Worm (Caenorhabditis elegans) whole organism, mixed stage, embryonic: ENCODE results near the gene F41C3.1.

Experiments
- M03D4.4 ChIP-seq: sonication (generic microtip); optimal IDR thresholded peaks from 2 replicates; lab custom pipeline; 2017; ENCODE audit warnings: mild to moderate bottlenecking, missing genetic modification characterization, missing compliant biosample characterization
- bed-3 ChIP-seq: fragments of 200-800 bp; sonication (Bioruptor generic); optimal IDR thresholded peaks from 3 replicates; lab custom pipeline; 2018; ENCODE audit warnings: mild to moderate bottlenecking, missing genetic modification characterization, moderate library complexity, missing compliant biosample characterization
- blmp-1 ChIP-seq: fragments of 150-350 bp; optimal IDR thresholded peaks from 2 replicates; lab custom pipeline; 2014; ENCODE audit warnings: missing biosample characterization, missing genetic modification characterization
- ceh-39 ChIP-seq: fragments of 150-350 bp; optimal IDR thresholded peaks from 2 replicates; lab custom pipeline; 2014; ENCODE audit warnings: missing biosample characterization, missing genetic modification characterization
- ceh-43 ChIP-seq: fragments of 200-800 bp; sonication (Bioruptor generic); optimal IDR thresholded peaks from 2 replicates; lab custom pipeline; 2018; ENCODE audit warnings: mild to moderate bottlenecking, missing genetic modification characterization, moderate library complexity, missing compliant biosample characterization
- ceh-83 ChIP-seq: fragments of 200-800 bp; sonication (Bioruptor generic); optimal IDR thresholded peaks from 2 replicates; lab custom pipeline; 2018; ENCODE audit warnings: mild to moderate bottlenecking, missing genetic modification characterization, missing compliant biosample characterization
- ces-1 ChIP-seq: fragments of 150-350 bp; optimal IDR thresholded peaks from 2 replicates; lab custom pipeline; 2014; ENCODE audit warnings: missing biosample characterization, missing genetic modification reagents, missing genetic modification characterization
- cnd-1 ChIP-seq: fragments of 200-800 bp; sonication (Bioruptor generic); optimal IDR thresholded peaks from 2 replicates; lab custom pipeline; 2018; ENCODE audit warnings: mild to moderate bottlenecking, missing genetic modification characterization, missing compliant biosample characterization
- drap-1 ChIP-seq: fragments of 200-800 bp; sonication (Bioruptor generic); optimal IDR thresholded peaks from 3 replicates; lab custom pipeline; 2018; ENCODE audit warnings: mild to moderate bottlenecking, missing genetic modification characterization, missing compliant biosample characterization
- elt-1 ChIP-seq: sonication (generic microtip); optimal IDR thresholded peaks from 2 replicates; lab custom pipeline; 2017; ENCODE audit warnings: missing genetic modification characterization, mild to moderate bottlenecking, missing compliant biosample characterization, antibody characterized with exemption, moderate library complexity, borderline replicate concordance; ENCODE audit not compliant: insufficient read depth
- elt-3 ChIP-seq: fragments of 150-350 bp; optimal IDR thresholded peaks from 2 replicates; lab custom pipeline; 2014; ENCODE audit warnings: missing biosample characterization, missing genetic modification characterization
- ham-2 ChIP-seq: fragments of 200-800 bp; sonication (Bioruptor generic); optimal IDR thresholded peaks from 2 replicates; lab custom pipeline; 2018; ENCODE audit warnings: mild to moderate bottlenecking, missing genetic modification characterization, missing compliant biosample characterization
- hlh-1 ChIP-seq: fragments of 150-350 bp; optimal IDR thresholded peaks from 2 replicates; lab custom pipeline; 2014; ENCODE audit warnings: missing biosample characterization, missing genetic modification reagents, missing genetic modification characterization
- lin-13 ChIP-seq: fragments of 150-350 bp; optimal IDR thresholded peaks from 2 replicates; lab custom pipeline; 2014; ENCODE audit warnings: missing biosample characterization, missing genetic modification characterization
- lin-32 ChIP-seq: fragments of 200-800 bp; sonication (Bioruptor generic); optimal IDR thresholded peaks from 2 replicates; lab custom pipeline; 2018; ENCODE audit warnings: mild to moderate bottlenecking, missing genetic modification characterization, missing compliant biosample characterization
- lsy-2 ChIP-seq: fragments of 150-350 bp; optimal IDR thresholded peaks from 2 replicates; lab custom pipeline; 2014; ENCODE audit warnings: missing biosample characterization, missing genetic modification characterization
- mab-5 ChIP-seq: fragments of 150-350 bp; optimal IDR thresholded peaks from 2 replicates; lab custom pipeline; 2014; ENCODE audit warnings: missing biosample characterization, missing genetic modification characterization
- mep-1 ChIP-seq: fragments of 150-350 bp; optimal IDR thresholded peaks from 2 replicates; lab custom pipeline; 2017; ENCODE audit warnings: missing biosample characterization, missing genetic modification reagents, missing genetic modification characterization, inconsistent platforms
- nhr-12 ChIP-seq: fragments of 150-350 bp; optimal IDR thresholded peaks from 2 replicates; lab custom pipeline; 2014; ENCODE audit warnings: missing biosample characterization, missing genetic modification characterization
- nhr-2 ChIP-seq: fragments of 150-350 bp; optimal IDR thresholded peaks from 2 replicates; lab custom pipeline; 2014; ENCODE audit warnings: missing biosample characterization, missing genetic modification characterization
- nhr-237 ChIP-seq: fragments of 150-350 bp; optimal IDR thresholded peaks from 2 replicates; lab custom pipeline; 2014; ENCODE audit warnings: missing biosample characterization, missing genetic modification characterization
- nhr-28 ChIP-seq: fragments of 150-350 bp; optimal IDR thresholded peaks from 2 replicates; lab custom pipeline; 2014; ENCODE audit warnings: missing biosample characterization, missing genetic modification characterization
- nhr-76 ChIP-seq: sonication (generic microtip); optimal IDR thresholded peaks from 2 replicates; lab custom pipeline; 2017; ENCODE audit warnings: missing biosample characterization, missing genetic modification characterization
- pha-4 ChIP-seq: fragments of 150-350 bp; optimal IDR thresholded peaks from 2 replicates; lab custom pipeline; 2018; ENCODE audit warnings: missing biosample characterization, missing genetic modification reagents, missing genetic modification characterization
- sem-2 ChIP-seq: fragments of 200-800 bp; sonication (Bioruptor generic); optimal IDR thresholded peaks from 2 replicates; lab custom pipeline; 2018; ENCODE audit warnings: mild to moderate bottlenecking, missing genetic modification characterization, missing compliant biosample characterization
- snpc-4 ChIP-seq: fragments of 150-350 bp; optimal IDR thresholded peaks from 2 replicates; lab custom pipeline; 2014; ENCODE audit warnings: missing biosample characterization, missing genetic modification characterization
- sptf-1 ChIP-seq: sonication (generic microtip); optimal IDR thresholded peaks from 2 replicates; lab custom pipeline; 2017; ENCODE audit warnings: mild to moderate bottlenecking, missing genetic modification characterization, moderate library complexity, missing compliant biosample characterization
- unc-120 ChIP-seq: sonication (generic microtip); optimal IDR thresholded peaks from 2 replicates; lab custom pipeline; 2017; ENCODE audit warnings: missing genetic modification characterization, missing compliant biosample characterization; ENCODE audit not compliant: poor library complexity, severe bottlenecking
- unc-62 ChIP-seq: fragments of 150-350 bp; optimal IDR thresholded peaks from 2 replicates; lab custom pipeline; 2014; ENCODE audit warnings: missing biosample characterization, missing genetic modification reagents, missing genetic modification characterization
- zip-8 ChIP-seq: fragments of 150-350 bp; optimal IDR thresholded peaks from 2 replicates; lab custom pipeline; 2014; ENCODE audit warnings: missing biosample characterization, missing genetic modification characterization
- ztf-11 ChIP-seq: fragments of 150-350 bp; optimal IDR thresholded peaks from 2 replicates; lab custom pipeline; 2014; ENCODE audit warnings: missing biosample characterization, missing genetic modification characterization

Gene F41C3.1

ce11 chrII:4741527-4742187 lies 10.4 kb upstream of the F41C3.1 start, which contains the start of gene acs-11:
Gene acs-11, plus strand, starts transcription at chrII:4742137.
- TF ChIP-seq ces-1 (GFP tag; lab: Kevin White, UChicago) (no peak), nhr-2 (no peak), bed-3 (no peak), nhr-28 (no peak)

DNA sequence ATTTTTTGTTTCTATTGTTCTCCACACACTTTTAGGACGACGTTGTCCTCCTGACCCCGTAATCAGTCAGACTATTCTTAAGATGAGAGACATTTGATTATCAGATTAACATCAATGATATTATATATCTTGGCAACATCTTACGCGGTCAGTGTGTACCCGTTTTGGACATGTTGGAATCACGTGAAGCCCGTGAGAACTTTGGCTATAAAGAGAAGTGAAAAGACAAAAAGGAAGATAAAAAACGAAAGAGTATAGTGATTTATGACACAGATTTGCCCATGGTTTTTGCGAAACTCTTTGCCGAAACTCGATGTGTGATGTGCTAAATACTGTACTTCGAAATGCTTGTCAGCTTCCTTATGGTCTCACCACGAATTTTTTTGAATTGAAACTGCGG lies 6.8 kb upstream of the F41C3.1 start:
- TF ChIP-seq nhr-12 = no peak
- TF ChIP-seq elt-3 (tag; lab: Kevin White, UChicago) = peak; percentile 25
- no peak for TF ChIP-seq nhr-237 (tag; lab: Kevin White, UChicago)
- TF ChIP-seq ztf-11 (tag; lab: Kevin White, UChicago) = no peak
- no peak for TF ChIP-seq unc-120 (tag; lab: Kevin White, UChicago)
- no peak for TF ChIP-seq ceh-39 (tag; lab: Kevin White, UChicago)
- peak; percentile 29 for TF ChIP-seq elt-1 (tag; lab: Kevin White, UChicago)
- no peak for TF ChIP-seq ceh-83
- no peak for TF ChIP-seq unc-62 (GFP tag; lab: Kevin White, UChicago)
- no peak for TF ChIP-seq pha-4
- no peak for TF ChIP-seq nhr-28
- no peak for TF ChIP-seq nhr-76 (tag; lab: Kevin White, UChicago)
- TF ChIP-seq cnd-1 = no peak
- TF ChIP-seq lin-13 (tag; lab: Kevin White, UChicago) = no peak

- no peak for TF ChIP-seq unc-120 (tag; lab: Kevin White, UChicago)
- no peak for TF ChIP-seq snpc-4 (tag; lab: Kevin White, UChicago)
- no peak for TF ChIP-seq lin-13 (tag; lab: Kevin White, UChicago)
- TF ChIP-seq mep-1 (tag; lab: Kevin White, UChicago) = no peak
- TF ChIP-seq ces-1 (GFP tag; lab: Kevin White, UChicago) = no peak
- no peak for TF ChIP-seq elt-3 (tag; lab: Kevin White, UChicago)
- TF ChIP-seq cnd-1 = no peak
- TF ChIP-seq mab-5 (tag; lab: Kevin White, UChicago) = no peak
These were observed 5.0 kb upstream of the F41C3.1 start for ce11 chrII:4747063-4747462.

DNA sequence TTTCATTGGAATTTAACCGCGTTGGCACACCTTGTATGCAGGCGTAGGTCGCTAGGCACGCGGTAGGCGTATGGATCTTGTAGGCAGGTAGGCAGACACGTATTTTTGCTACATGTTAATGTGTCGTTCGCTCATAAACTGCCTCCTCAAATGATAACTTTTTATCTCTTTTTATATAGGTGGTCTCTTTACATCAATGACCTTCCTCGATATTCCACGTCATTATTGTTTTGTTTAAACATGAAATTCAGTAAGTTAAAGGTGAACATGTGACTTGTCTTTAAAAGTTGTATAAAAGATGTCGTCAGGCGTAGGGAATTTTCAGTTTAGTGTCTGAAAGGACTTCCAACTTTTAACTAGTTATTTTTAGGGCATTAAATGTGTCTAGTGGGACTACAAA lies 4.4 kb upstream of the F41C3.1 start:
- TF ChIP-seq mab-5 (tag; lab: Kevin White, UChicago) (no peak), ztf-11 (tag; lab: Kevin White, UChicago) (no peak), drap-1 (GFP tag; lab: Kevin White, UChicago) (no peak), blmp-1 (tag; lab: Kevin White, UChicago) (no peak), nhr-12 (no peak), elt-3 (tag; lab: Kevin White, UChicago) (no peak), nhr-76 (tag; lab: Kevin White, UChicago) (no peak), unc-120 (tag; lab: Kevin White, UChicago) (no peak), mep-1 (tag; lab: Kevin White, UChicago) (no peak), nhr-237 (tag; lab: Kevin White, UChicago) (no peak), bed-3 (no peak), pha-4 (no peak), ham-2 (no peak), cnd-1 (no peak), lin-13 (tag; lab: Kevin White, UChicago) (no peak), nhr-2 (no peak), sptf-1 (tag; lab: Kevin White, UChicago) (no peak)

DNA sequence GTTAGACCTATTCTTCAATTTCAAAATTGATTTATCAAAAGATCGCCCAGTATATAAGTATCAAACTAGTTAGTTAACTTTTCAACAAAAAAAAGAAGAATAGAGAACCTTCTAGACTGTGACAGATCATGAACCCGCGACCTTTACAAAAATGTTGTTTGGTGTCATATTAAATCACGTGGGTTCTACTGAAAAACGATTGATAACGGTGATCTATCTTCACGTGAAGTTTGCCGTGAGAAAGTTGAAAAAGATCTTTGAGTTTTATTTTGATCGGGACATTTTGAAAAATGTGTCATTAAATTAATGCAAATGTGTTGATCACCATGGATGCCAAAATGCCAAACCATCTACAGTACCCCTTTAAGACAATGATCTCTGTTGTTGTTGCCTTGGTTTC lies 3.7 kb upstream of the F41C3.1 start:
- TF ChIP-seq mep-1 (tag; lab: Kevin White, UChicago) (no peak), nhr-237 (tag; lab: Kevin White, UChicago) (no peak), lin-32 (GFP tag; lab: Kevin White, UChicago) (no peak)

ce11 chrII:4749581-4749980 lies 2.5 kb upstream of the F41C3.1 start, which contains the start of gene F41C3.2:
Gene F41C3.2, plus strand, starts transcription at chrII:4749968.
- TF ChIP-seq ceh-83 (no peak), lsy-2 (tag; lab: Kevin White, UChicago) (no peak), lin-32 (GFP tag; lab: Kevin White, UChicago) (no peak), mab-5 (tag; lab: Kevin White, UChicago) (no peak), blmp-1 (tag; lab: Kevin White, UChicago) (no peak), ceh-43 (GFP tag; lab: Kevin White, UChicago) (no peak), sem-2 (GFP tag; lab: Kevin White, UChicago) (no peak), elt-3 (tag; lab: Kevin White, UChicago) (no peak), snpc-4 (tag; lab: Kevin White, UChicago) (no peak), M03D4.4 (tag; lab: Kevin White, UChicago) (no peak), ham-2 (no peak), bed-3 (no peak), zip-8 (tag; lab: Kevin White, UChicago) (no peak), pha-4 (no peak), lin-13 (tag; lab: Kevin White, UChicago) (no peak), nhr-2 (no peak), hlh-1 (tag; lab: Kevin White, UChicago) (no peak), nhr-28 (no peak)
- TF ChIP-seq, all 35 proteins: peak for 0
